Fruit fly (Drosophila melanogaster): ENCODE results near the gene CG1835.

DNA sequence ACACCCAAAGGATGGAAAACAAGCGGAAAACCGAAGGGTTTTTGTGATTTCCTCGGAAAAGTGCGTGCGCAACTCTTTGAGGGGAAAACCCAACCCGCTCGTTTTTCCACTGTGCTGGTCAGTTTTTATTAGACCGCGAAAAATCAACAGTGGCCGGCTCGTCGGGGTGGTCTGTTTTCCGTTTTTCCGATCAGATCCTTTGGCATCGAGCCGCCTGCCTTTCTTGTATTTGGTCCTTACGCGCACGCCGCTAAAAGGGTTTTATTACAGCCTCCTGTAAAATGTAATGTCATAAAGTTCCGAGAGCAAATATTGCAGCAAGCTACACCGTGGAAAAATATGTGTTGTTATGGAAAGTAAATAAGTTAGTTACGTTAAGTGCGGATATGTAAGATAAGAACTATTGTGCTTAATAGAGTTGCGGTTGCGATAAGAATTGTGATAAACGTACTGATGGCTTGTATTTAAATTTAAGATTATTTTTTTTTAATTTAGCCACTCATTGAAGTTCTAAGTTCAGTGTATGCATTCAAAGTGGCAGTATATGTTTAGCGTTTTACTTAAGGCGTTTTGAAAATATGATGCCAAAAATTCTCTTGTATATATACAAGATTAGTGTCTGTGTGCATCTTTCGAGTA, 1.3 kb downstream of the CG1835 start:
- TF ChIP-seq CG8478 (optimal IDR thresholded peaks at IDR 0.05) (no peak), Dll (optimal IDR thresholded peaks at IDR 0.05) (no peak), psq (optimal IDR thresholded peaks at IDR 0.05) (no peak)
